Worm (Caenorhabditis elegans) whole organism, L1 larva: ENCODE data around the gene twk-42.

Source experiments
- C04F5.9 ChIP-seq: sonication (generic microtip); optimal IDR thresholded peaks from 2 replicates; lab custom pipeline; 2016; ENCODE audit warnings: missing genetic modification characterization, missing compliant biosample characterization
- C16A3.4 ChIP-seq: fragments of 150-350 bp; optimal IDR thresholded peaks from 2 replicates; lab custom pipeline; 2014; ENCODE audit warnings: missing biosample characterization, missing genetic modification characterization
- F16B12.6 ChIP-seq: fragments of 150-350 bp; optimal IDR thresholded peaks from 2 replicates; lab custom pipeline; 2014; ENCODE audit warnings: missing biosample characterization, missing genetic modification characterization
- Y116A8C.19 ChIP-seq: sonication (generic microtip); optimal IDR thresholded peaks from 2 replicates; lab custom pipeline; 2016; ENCODE audit warnings: missing compliant biosample characterization, missing genetic modification characterization, borderline replicate concordance
- aha-1 ChIP-seq: fragments of 150-350 bp; optimal IDR thresholded peaks from 2 replicates; lab custom pipeline; 2014; ENCODE audit warnings: missing biosample characterization, missing genetic modification characterization
- alr-1 ChIP-seq: fragments of 200-800 bp; sonication (Bioruptor generic); optimal IDR thresholded peaks from 2 replicates; lab custom pipeline; 2018; ENCODE audit warnings: borderline replicate concordance, mild to moderate bottlenecking, missing genetic modification characterization, missing compliant biosample characterization
- ama-1 ChIP-seq: fragments of 150-350 bp; optimal IDR thresholded peaks from 2 replicates; lab custom pipeline; 2014
- blmp-1 ChIP-seq: fragments of 150-350 bp; optimal IDR thresholded peaks from 2 replicates; lab custom pipeline; 2014; ENCODE audit warnings: missing biosample characterization, missing genetic modification characterization
- ceh-88 ChIP-seq: fragments of 200-800 bp; sonication (Bioruptor generic); IDR thresholded peaks from 2 replicates; pipeline ENCODE4 v1.3.6; 2022; ENCODE audit warnings: missing genetic modification characterization, missing compliant biosample characterization
- ceh-90 ChIP-seq: sonication (generic microtip); optimal IDR thresholded peaks from 2 replicates; lab custom pipeline; 2016; ENCODE audit warnings: missing genetic modification characterization, missing compliant biosample characterization
- efl-3 ChIP-seq: fragments of 200-800 bp; sonication (Bioruptor generic); optimal IDR thresholded peaks from 2 replicates; lab custom pipeline; 2018; ENCODE audit warnings: mild to moderate bottlenecking, missing genetic modification characterization, missing compliant biosample characterization
- elt-2 ChIP-seq: sonication (generic microtip); optimal IDR thresholded peaks from 2 replicates; lab custom pipeline; 2016; ENCODE audit warnings: missing genetic modification characterization, mild to moderate bottlenecking, inconsistent platforms, missing compliant biosample characterization, missing genetic modification reagents
- elt-3 ChIP-seq, 6 experiments: fragments of 150-350 bp in 1 of 6; sonication (generic microtip); optimal IDR thresholded peaks; 2 replicates each; lab custom pipeline; 2017 to 2018; ENCODE audit warnings: missing biosample characterization in 6 of 6, missing genetic modification characterization in 6 of 6, inconsistent platforms in 1 of 6
- ets-5 ChIP-seq: fragments of 200-800 bp; sonication (Bioruptor generic); IDR thresholded peaks from 2 replicates; pipeline ENCODE4 v1.3.6; 2022; ENCODE audit warnings: missing genetic modification characterization, missing compliant biosample characterization
- irx-1 ChIP-seq: sonication (generic microtip); optimal IDR thresholded peaks from 2 replicates; lab custom pipeline; 2016; ENCODE audit warnings: missing genetic modification characterization, missing compliant biosample characterization
- isw-1 ChIP-seq: fragments of 200-800 bp; sonication (Bioruptor generic); IDR thresholded peaks from 2 replicates; pipeline ENCODE4 v1.3.6; 2022; ENCODE audit warnings: missing genetic modification characterization, missing compliant biosample characterization
- lin-14 ChIP-seq: fragments of 200-800 bp; sonication (Bioruptor generic); optimal IDR thresholded peaks from 2 replicates; lab custom pipeline; 2018; ENCODE audit warnings: mild to moderate bottlenecking, missing genetic modification characterization, moderate library complexity, missing compliant biosample characterization
- lir-3 ChIP-seq: sonication (generic microtip); optimal IDR thresholded peaks from 2 replicates; lab custom pipeline; 2016; ENCODE audit warnings: mild to moderate bottlenecking, missing genetic modification characterization, moderate library complexity, missing compliant biosample characterization; ENCODE audit not compliant: poor library complexity
- lsy-2 ChIP-seq, 2 experiments: fragments of 150-350 bp; optimal IDR thresholded peaks; 2 replicates each; lab custom pipeline; 2014; ENCODE audit warnings: missing biosample characterization in 2 of 2, missing genetic modification characterization in 2 of 2
- mdl-1 ChIP-seq, 2 experiments: fragments of 150-350 bp; optimal IDR thresholded peaks; 2 replicates each; lab custom pipeline; 2014 to 2017; ENCODE audit warnings: missing biosample characterization in 2 of 2, missing genetic modification characterization in 2 of 2, inconsistent platforms in 1 of 2
- mep-1 ChIP-seq: fragments of 150-350 bp; optimal IDR thresholded peaks from 2 replicates; lab custom pipeline; 2014; ENCODE audit warnings: missing biosample characterization, missing genetic modification characterization
- nhr-19 ChIP-seq: fragments of 200-800 bp; sonication (Bioruptor generic); conservative IDR thresholded peaks from 2 replicates; pipeline ENCODE4 v1.3.6; 2022; ENCODE audit warnings: missing genetic modification characterization, missing compliant biosample characterization
- nhr-20 ChIP-seq: sonication (generic microtip); optimal IDR thresholded peaks from 2 replicates; lab custom pipeline; 2016; ENCODE audit warnings: mild to moderate bottlenecking, missing genetic modification characterization, missing compliant biosample characterization
- nhr-237 ChIP-seq: fragments of 150-350 bp; optimal IDR thresholded peaks from 2 replicates; lab custom pipeline; 2014; ENCODE audit warnings: missing biosample characterization, missing genetic modification characterization
- nhr-76 ChIP-seq: sonication (generic microtip); optimal IDR thresholded peaks from 2 replicates; lab custom pipeline; 2017; ENCODE audit warnings: missing biosample characterization, missing genetic modification characterization
- nhr-84 ChIP-seq: sonication (generic microtip); optimal IDR thresholded peaks from 2 replicates; lab custom pipeline; 2017; ENCODE audit warnings: missing biosample characterization, missing genetic modification characterization
- nhr-85 ChIP-seq: sonication (generic microtip); peaks from one replicate; lab custom pipeline; 2016; ENCODE audit warnings: missing genetic modification characterization, inconsistent platforms, missing compliant biosample characterization
- pax-3 ChIP-seq: fragments of 200-800 bp; sonication (Bioruptor generic); optimal IDR thresholded peaks from 2 replicates; lab custom pipeline; 2018; ENCODE audit warnings: mild to moderate bottlenecking, missing genetic modification characterization, moderate library complexity, missing compliant biosample characterization
- rnt-1 ChIP-seq: sonication (generic microtip); optimal IDR thresholded peaks from 2 replicates; lab custom pipeline; 2016; ENCODE audit warnings: mild to moderate bottlenecking, missing genetic modification characterization, moderate library complexity, missing compliant biosample characterization
- sptf-1 ChIP-seq: fragments of 150-350 bp; optimal IDR thresholded peaks from 2 replicates; lab custom pipeline; 2014; ENCODE audit warnings: missing biosample characterization, missing genetic modification characterization
- sup-37 ChIP-seq: fragments of 200-800 bp; sonication (Bioruptor generic); optimal IDR thresholded peaks from 2 replicates; lab custom pipeline; 2018; ENCODE audit warnings: mild to moderate bottlenecking, missing genetic modification characterization, missing compliant biosample characterization
- swsn-7 ChIP-seq: sonication (generic microtip); optimal IDR thresholded peaks from 2 replicates; lab custom pipeline; 2016; ENCODE audit warnings: missing genetic modification characterization, missing compliant biosample characterization
- unc-30 ChIP-seq: sonication (generic microtip); optimal IDR thresholded peaks from 2 replicates; lab custom pipeline; 2017; ENCODE audit warnings: missing biosample characterization, missing genetic modification characterization
- vab-15 ChIP-seq: sonication (generic microtip); optimal IDR thresholded peaks from 2 replicates; lab custom pipeline; 2017; ENCODE audit warnings: missing genotype, mild to moderate bottlenecking, missing genetic modification characterization, missing compliant biosample characterization
- zag-1 ChIP-seq: fragments of 150-350 bp; optimal IDR thresholded peaks from 2 replicates; lab custom pipeline; 2014; ENCODE audit warnings: missing biosample characterization, missing genetic modification characterization
- ztf-11 ChIP-seq, 2 experiments: sonication (generic microtip); optimal IDR thresholded peaks; 2 replicates each; lab custom pipeline; 2016 to 2017; ENCODE audit warnings: missing genetic modification characterization in 2 of 2, missing biosample characterization in 1 of 2, missing compliant biosample characterization in 1 of 2
- ztf-4 ChIP-seq: fragments of 150-350 bp; optimal IDR thresholded peaks from 2 replicates; lab custom pipeline; 2014; ENCODE audit warnings: missing biosample characterization, missing genetic modification characterization

Gene twk-42

ce11 chrV:17728336-17728735 lies 4.1 kb downstream of the twk-42 start:
- TF ChIP-seq efl-3 (GFP tag; lab: Kevin White, UChicago) (no peak), pax-3 (tag; lab: Kevin White, UChicago) (no peak), nhr-85 (tag; lab: Kevin White, UChicago) (no peak), ets-5 (no peak), isw-1 (GFP tag; lab: Robert Waterston, UW) (no peak), lir-3 (no peak), sptf-1 (tag; lab: Kevin White, UChicago) (no peak), ztf-4 (tag; lab: Kevin White, UChicago) (no peak), rnt-1 (tag; lab: Kevin White, UChicago) (no peak), elt-2 (tag; lab: Kevin White, UChicago) (no peak), ceh-90 (tag; lab: Kevin White, UChicago) (no peak), swsn-7 (tag; lab: Kevin White, UChicago) (no peak), sup-37 (GFP tag; lab: Kevin White, UChicago) (no peak), lin-14 (GFP tag; lab: Kevin White, UChicago) (no peak)

ce11 chrV:17724704-17725103 lies 7.7 kb downstream of the twk-42 start, which contains the start of gene fat-5:
Gene fat-5 (plus strand): TSS chrV:17725004.
- TF ChIP-seq nhr-76 (tag; lab: Kevin White, UChicago) (no peak), C04F5.9 (tag; lab: Kevin White, UChicago) (no peak), irx-1 (tag; lab: Kevin White, UChicago) (no peak), ama-1 (lab: Kevin White, UChicago) (no peak), vab-15 (tag; lab: Kevin White, UChicago) (no peak), nhr-237 (tag; lab: Kevin White, UChicago) (no peak), ztf-11 (tag; optimal IDR thresholded peaks at IDR 0.05; lab: Kevin White, UChicago) (no peak)

- TF ChIP-seq mdl-1 (tag; optimal IDR thresholded peaks at IDR 0.05; lab: Kevin White, UChicago) (peak in 1 of 2 experiments; percentile 9), nhr-20 (peak; percentile 17), nhr-85 (tag; lab: Kevin White, UChicago) (peak; percentile 76), swsn-7 (tag; lab: Kevin White, UChicago) (no peak), nhr-19 (GFP tag; lab: Robert Waterston, UW) (peak; percentile 73), vab-15 (tag; lab: Kevin White, UChicago) (no peak), Y116A8C.19 (no peak), elt-2 (tag; lab: Kevin White, UChicago) (peak; percentile 17), elt-3 (tag; optimal IDR thresholded peaks at IDR 0.05; lab: Kevin White, UChicago) (peak in 2 of 6 experiments; percentile 4 to 19), ceh-88 (GFP tag; lab: Robert Waterston, UW) (no peak), zag-1 (no peak), F16B12.6 (no peak), alr-1 (no peak), unc-30 (tag; lab: Kevin White, UChicago) (no peak), blmp-1 (peak; percentile 49), aha-1 (no peak), lin-14 (GFP tag; lab: Kevin White, UChicago) (peak; percentile 19)
- TF ChIP-seq, all 84 proteins: peak for 8
Observed at ce11 chrV:17723142-17723781, 9.2 kb downstream of the twk-42 start.

ce11 chrV:17722553-17722952 lies 9.9 kb downstream of the twk-42 start:
- TF ChIP-seq elt-2 (tag; lab: Kevin White, UChicago): no peak
- TF ChIP-seq mep-1 (tag; lab: Kevin White, UChicago): no peak
- no peak for TF ChIP-seq ets-5
- no peak for TF ChIP-seq lsy-2 (tag; optimal IDR thresholded peaks at IDR 0.05; lab: Kevin White, UChicago)
- no peak for TF ChIP-seq C16A3.4 (tag; lab: Kevin White, UChicago)
- TF ChIP-seq nhr-84: no peak
- no peak for TF ChIP-seq ceh-88 (GFP tag; lab: Robert Waterston, UW)
- TF ChIP-seq swsn-7 (tag; lab: Kevin White, UChicago): no peak
- TF ChIP-seq pax-3 (tag; lab: Kevin White, UChicago): no peak
